Worm (Caenorhabditis elegans) whole organism, L1 larva: Measurements from ENCODE around the gene srg-26.

Experiments used
- C04F5.9 ChIP-seq: sonication (generic microtip); optimal IDR thresholded peaks from 2 replicates; lab custom pipeline; 2016; ENCODE audit warnings: missing genetic modification characterization, missing compliant biosample characterization
- C34B4.2 ChIP-seq: sonication (generic microtip); optimal IDR thresholded peaks from 2 replicates; lab custom pipeline; 2017; ENCODE audit warnings: mild to moderate bottlenecking, missing genetic modification characterization, missing compliant biosample characterization
- F16B12.6 ChIP-seq: fragments of 150-350 bp; optimal IDR thresholded peaks from 2 replicates; lab custom pipeline; 2014; ENCODE audit warnings: missing biosample characterization, missing genetic modification characterization
- Y116A8C.19 ChIP-seq: sonication (generic microtip); optimal IDR thresholded peaks from 2 replicates; lab custom pipeline; 2016; ENCODE audit warnings: missing compliant biosample characterization, missing genetic modification characterization, borderline replicate concordance
- aha-1 ChIP-seq: fragments of 150-350 bp; optimal IDR thresholded peaks from 2 replicates; lab custom pipeline; 2014; ENCODE audit warnings: missing biosample characterization, missing genetic modification characterization
- ama-1 ChIP-seq: fragments of 150-350 bp; optimal IDR thresholded peaks from 2 replicates; lab custom pipeline; 2014
- ceh-90 ChIP-seq: sonication (generic microtip); optimal IDR thresholded peaks from 2 replicates; lab custom pipeline; 2016; ENCODE audit warnings: missing genetic modification characterization, missing compliant biosample characterization
- ces-1 ChIP-seq: fragments of 150-350 bp; optimal IDR thresholded peaks from 2 replicates; lab custom pipeline; 2014; ENCODE audit warnings: missing biosample characterization, missing genetic modification reagents, missing genetic modification characterization
- dsc-1 ChIP-seq: sonication (generic microtip); optimal IDR thresholded peaks from 2 replicates; lab custom pipeline; 2016; ENCODE audit warnings: mild to moderate bottlenecking, missing genetic modification characterization, missing compliant biosample characterization
- efl-1 ChIP-seq, 4 experiments: fragments of 150-350 bp; optimal IDR thresholded peaks in 3 of 4; peaks in 1 of 4; 1 replicate in 1 of 4; 2 replicates in 3 of 4; lab custom pipeline; 2014; ENCODE audit warnings: missing biosample characterization in 2 of 4, missing genetic modification characterization in 2 of 4, missing genetic modification reagents in 2 of 4
- efl-3 ChIP-seq: fragments of 200-800 bp; sonication (Bioruptor generic); optimal IDR thresholded peaks from 2 replicates; lab custom pipeline; 2018; ENCODE audit warnings: mild to moderate bottlenecking, missing genetic modification characterization, missing compliant biosample characterization
- egl-27 ChIP-seq, 2 experiments: fragments of 150-350 bp in 1 of 2; sonication (generic microtip); optimal IDR thresholded peaks; 3 replicates each; lab custom pipeline; 2017 to 2018; ENCODE audit warnings: missing biosample characterization in 2 of 2, missing genetic modification characterization in 2 of 2, missing genetic modification reagents in 2 of 2
- ets-5 ChIP-seq: fragments of 200-800 bp; sonication (Bioruptor generic); IDR thresholded peaks from 2 replicates; pipeline ENCODE4 v1.3.6; 2022; ENCODE audit warnings: missing genetic modification characterization, missing compliant biosample characterization
- fkh-10 ChIP-seq: sonication (generic microtip); optimal IDR thresholded peaks from 2 replicates; lab custom pipeline; 2017; ENCODE audit warnings: missing biosample characterization, missing genetic modification reagents, missing genetic modification characterization
- fkh-4 ChIP-seq: sonication (generic microtip); optimal IDR thresholded peaks from 2 replicates; lab custom pipeline; 2016; ENCODE audit warnings: missing compliant biosample characterization, missing genetic modification characterization, borderline replicate concordance
- fkh-8 ChIP-seq: sonication (generic microtip); optimal IDR thresholded peaks from 2 replicates; lab custom pipeline; 2016; ENCODE audit warnings: mild to moderate bottlenecking, missing genetic modification characterization, missing compliant biosample characterization
- grh-1 ChIP-seq: fragments of 200-800 bp; sonication (Bioruptor generic); IDR thresholded peaks from 2 replicates; pipeline ENCODE4 v1.3.6; 2022; ENCODE audit warnings: missing genetic modification reagents, missing genetic modification characterization, missing compliant biosample characterization
- hlh-17 ChIP-seq: fragments of 200-800 bp; sonication (Bioruptor generic); optimal IDR thresholded peaks from 2 replicates; lab custom pipeline; 2018; ENCODE audit warnings: missing genetic modification characterization, mild to moderate bottlenecking, missing compliant biosample characterization, moderate library complexity, borderline replicate concordance
- hlh-4 ChIP-seq: sonication (generic microtip); optimal IDR thresholded peaks from 2 replicates; lab custom pipeline; 2016; ENCODE audit warnings: mild to moderate bottlenecking, missing genetic modification characterization, missing compliant biosample characterization
- jun-1 ChIP-seq: fragments of 150-350 bp; optimal IDR thresholded peaks from 2 replicates; lab custom pipeline; 2014; ENCODE audit warnings: missing biosample characterization, missing genetic modification reagents, missing genetic modification characterization
- lin-39 ChIP-seq: fragments of 150-350 bp; optimal IDR thresholded peaks from 2 replicates; lab custom pipeline; 2014; ENCODE audit warnings: missing biosample characterization, missing genetic modification reagents, missing genetic modification characterization
- lsy-2 ChIP-seq, 2 experiments: fragments of 150-350 bp; optimal IDR thresholded peaks; 2 replicates each; lab custom pipeline; 2014; ENCODE audit warnings: missing biosample characterization in 2 of 2, missing genetic modification characterization in 2 of 2
- mdl-1 ChIP-seq, 2 experiments: fragments of 150-350 bp; optimal IDR thresholded peaks; 2 replicates each; lab custom pipeline; 2014 to 2017; ENCODE audit warnings: missing biosample characterization in 2 of 2, missing genetic modification characterization in 2 of 2, inconsistent platforms in 1 of 2
- nhr-12 ChIP-seq: sonication (generic microtip); optimal IDR thresholded peaks from 2 replicates; lab custom pipeline; 2017; ENCODE audit warnings: missing biosample characterization, missing genetic modification characterization
- nhr-19 ChIP-seq: fragments of 200-800 bp; sonication (Bioruptor generic); conservative IDR thresholded peaks from 2 replicates; pipeline ENCODE4 v1.3.6; 2022; ENCODE audit warnings: missing genetic modification characterization, missing compliant biosample characterization
- nhr-47 ChIP-seq: sonication (generic microtip); optimal IDR thresholded peaks from 2 replicates; lab custom pipeline; 2016; ENCODE audit warnings: mild to moderate bottlenecking, missing genetic modification characterization, moderate library complexity, missing compliant biosample characterization
- nhr-71 ChIP-seq: sonication (generic microtip); optimal IDR thresholded peaks from 2 replicates; lab custom pipeline; 2016; ENCODE audit warnings: mild to moderate bottlenecking, missing genetic modification characterization, moderate library complexity, missing compliant biosample characterization
- nhr-77 ChIP-seq: fragments of 150-350 bp; optimal IDR thresholded peaks from 2 replicates; lab custom pipeline; 2014; ENCODE audit warnings: missing biosample characterization, missing genetic modification characterization
- pqm-1 ChIP-seq: sonication (generic microtip); optimal IDR thresholded peaks from 3 replicates; lab custom pipeline; 2017; ENCODE audit warnings: missing biosample characterization, missing genetic modification characterization
- rnt-1 ChIP-seq: sonication (generic microtip); optimal IDR thresholded peaks from 2 replicates; lab custom pipeline; 2016; ENCODE audit warnings: mild to moderate bottlenecking, missing genetic modification characterization, moderate library complexity, missing compliant biosample characterization
- sox-4 ChIP-seq: sonication (generic microtip); optimal IDR thresholded peaks from 2 replicates; lab custom pipeline; 2016; ENCODE audit warnings: missing genetic modification characterization, missing compliant biosample characterization
- unc-130 ChIP-seq: fragments of 150-350 bp; optimal IDR thresholded peaks from 2 replicates; lab custom pipeline; 2017; ENCODE audit warnings: missing biosample characterization, missing genetic modification characterization, inconsistent platforms
- unc-30 ChIP-seq: sonication (generic microtip); optimal IDR thresholded peaks from 2 replicates; lab custom pipeline; 2017; ENCODE audit warnings: missing biosample characterization, missing genetic modification characterization
- unc-62 ChIP-seq: fragments of 150-350 bp; optimal IDR thresholded peaks from 2 replicates; lab custom pipeline; 2014; ENCODE audit warnings: missing biosample characterization, missing genetic modification reagents, missing genetic modification characterization
- unc-86 ChIP-seq: sonication (generic microtip); optimal IDR thresholded peaks from 2 replicates; lab custom pipeline; 2016; ENCODE audit warnings: missing genetic modification characterization, missing compliant biosample characterization
- vab-15 ChIP-seq: sonication (generic microtip); optimal IDR thresholded peaks from 2 replicates; lab custom pipeline; 2017; ENCODE audit warnings: missing genotype, mild to moderate bottlenecking, missing genetic modification characterization, missing compliant biosample characterization
- zip-4 ChIP-seq: fragments of 200-800 bp; sonication (Bioruptor generic); optimal IDR thresholded peaks from 2 replicates; lab custom pipeline; 2018; ENCODE audit warnings: mild to moderate bottlenecking, missing genetic modification characterization, moderate library complexity, missing compliant biosample characterization

srg-26 gene

DNA sequence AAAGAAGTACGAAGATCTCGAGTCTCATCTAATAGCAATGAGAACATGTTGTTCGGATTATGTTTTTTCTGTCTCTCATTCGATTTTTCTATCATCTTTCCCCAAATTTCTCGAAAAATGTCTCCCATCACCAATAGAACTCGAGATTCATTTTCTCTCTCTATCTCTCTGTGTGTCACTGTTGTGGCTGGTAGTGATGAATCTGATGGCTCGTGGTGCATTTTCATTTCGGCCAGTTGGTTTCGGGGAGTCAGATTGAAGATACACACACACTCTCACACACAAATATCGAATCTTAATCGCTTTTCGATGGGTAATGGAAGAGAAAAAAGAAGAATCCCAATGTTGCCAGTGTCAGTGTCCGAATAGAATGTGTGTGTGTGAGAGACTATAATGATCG is 35.1 kb upstream of the srg-26 start (continued):
- TF ChIP-seq aha-1 (no peak), nhr-12 (tag; lab: Kevin White, UChicago) (no peak), unc-130 (tag; lab: Kevin White, UChicago) (peak; percentile 3), grh-1 (GFP tag; lab: Robert Waterston, UW) (no peak), hlh-17 (no peak), rnt-1 (tag; lab: Kevin White, UChicago) (peak; percentile 40), fkh-4 (tag; lab: Kevin White, UChicago) (peak; percentile 53), C34B4.2 (tag; lab: Kevin White, UChicago) (no peak), vab-15 (tag; lab: Kevin White, UChicago) (no peak), unc-62 (GFP tag; lab: Kevin White, UChicago) (no peak), ces-1 (GFP tag; lab: Kevin White, UChicago) (no peak), hlh-4 (tag; lab: Kevin White, UChicago) (no peak), pqm-1 (tag; lab: Kevin White, UChicago) (no peak), jun-1 (tag; lab: Kevin White, UChicago) (no peak), egl-27 (tag; optimal IDR thresholded peaks at IDR 0.05; lab: Kevin White, UChicago) (no peak), nhr-47 (no peak), fkh-10 (GFP tag; lab: Kevin White, UChicago) (no peak), nhr-71 (tag; lab: Kevin White, UChicago) (peak; percentile 72), efl-1 (optimal IDR thresholded peaks at IDR 0.05; lab: Kevin White, UChicago) (peak in 1 of 2 experiments; percentile 9), efl-1 (GFP tag; optimal IDR thresholded peaks at IDR 0.05 in 1 of 2; lab: Kevin White, UChicago) (no peak), mdl-1 (tag; optimal IDR thresholded peaks at IDR 0.05; lab: Kevin White, UChicago) (peak in 1 of 2 experiments; percentile 56), lin-39 (tag; lab: Kevin White, UChicago) (no peak), lsy-2 (tag; optimal IDR thresholded peaks at IDR 0.05; lab: Kevin White, UChicago) (peak in 1 of 2 experiments; percentile 55)
- TF ChIP-seq, all 84 proteins: peak for 14

DNA sequence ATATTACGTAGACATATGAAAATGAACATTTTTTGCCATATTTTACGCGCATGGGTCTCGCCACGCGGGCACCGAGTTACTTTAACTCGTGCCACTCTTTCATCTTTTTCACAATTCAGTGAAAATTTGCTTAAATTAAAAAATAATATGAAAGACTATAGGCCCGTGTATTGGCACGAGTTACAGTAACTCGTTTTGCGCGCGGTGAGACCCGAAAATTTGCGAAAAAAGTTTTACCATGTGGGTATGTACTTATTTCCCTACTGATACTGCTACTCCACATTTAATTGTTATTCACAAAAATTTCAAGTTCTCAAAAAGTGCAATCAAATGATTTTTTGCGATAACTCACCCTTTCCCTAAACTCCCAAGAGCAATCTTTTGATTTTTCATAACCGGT is 33.3 kb upstream of the srg-26 start:
- TF ChIP-seq nhr-77 (tag; lab: Kevin White, UChicago) (no peak), ces-1 (GFP tag; lab: Kevin White, UChicago) (no peak), Y116A8C.19 (tag; lab: Kevin White, UChicago) (no peak)

DNA sequence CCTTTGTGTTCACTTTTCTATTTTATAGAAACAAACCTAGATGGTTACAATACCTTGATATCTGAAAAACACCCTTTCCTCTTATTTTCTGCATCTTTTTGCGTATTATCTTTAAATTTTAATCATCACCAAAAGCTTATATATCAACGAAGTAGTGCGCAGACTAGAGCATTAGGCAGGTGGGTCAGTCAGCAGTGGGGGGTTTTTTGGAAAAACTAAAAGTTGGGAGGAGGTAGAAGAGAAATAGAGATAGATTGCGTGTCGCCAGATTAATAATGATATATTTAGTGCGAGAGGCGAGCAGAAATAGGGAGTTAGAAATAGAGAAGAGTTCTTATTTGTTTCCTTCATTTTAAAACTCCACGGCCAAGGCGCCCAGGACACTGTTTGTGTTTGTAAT is 29.8 kb upstream of the srg-26 start:
- TF ChIP-seq grh-1 (GFP tag; lab: Robert Waterston, UW) (no peak), efl-3 (GFP tag; lab: Kevin White, UChicago) (no peak), ama-1 (lab: Kevin White, UChicago) (no peak), unc-30 (no peak), sox-4 (tag; lab: Kevin White, UChicago) (no peak), nhr-71 (tag; lab: Kevin White, UChicago) (no peak), ets-5 (GFP tag; lab: Robert Waterston, UW) (no peak), jun-1 (tag; lab: Kevin White, UChicago) (no peak), F16B12.6 (tag; lab: Kevin White, UChicago) (no peak), C04F5.9 (tag; lab: Kevin White, UChicago) (no peak), nhr-19 (GFP tag; lab: Robert Waterston, UW) (no peak), unc-86 (no peak), dsc-1 (tag; lab: Kevin White, UChicago) (peak; percentile 27), fkh-8 (tag; lab: Kevin White, UChicago) (peak; percentile 59), ceh-90 (tag; lab: Kevin White, UChicago) (no peak), lsy-2 (tag; optimal IDR thresholded peaks at IDR 0.05; lab: Kevin White, UChicago) (no peak)

DNA sequence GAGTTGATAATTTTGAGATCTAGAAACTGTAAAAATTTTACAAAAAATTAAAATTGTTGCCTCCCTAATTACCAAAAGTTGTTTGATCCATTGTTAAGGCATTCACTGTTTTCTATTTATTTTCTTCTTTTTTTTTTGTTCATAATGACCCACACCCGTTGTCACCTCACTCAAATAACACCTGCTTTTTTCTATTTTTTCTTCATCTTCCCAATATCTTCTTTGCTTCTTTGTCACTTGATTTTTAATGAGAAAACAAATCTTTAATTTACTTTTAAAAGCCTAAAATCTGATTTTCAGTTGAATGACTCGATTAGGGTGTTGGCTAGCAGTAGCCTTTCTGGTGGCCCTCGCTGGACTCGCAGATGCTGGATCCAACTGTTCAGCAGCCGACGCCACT is 27.7 kb upstream of the srg-26 start, which contains the start of gene ncx-2:
TSS of gene ncx-2 (plus strand) at position 301 of the 400 bp plus-strand sequence.
- TF ChIP-seq C04F5.9 (tag; lab: Kevin White, UChicago) (no peak), nhr-47 (no peak), zip-4 (no peak), fkh-4 (tag; lab: Kevin White, UChicago) (no peak), sox-4 (tag; lab: Kevin White, UChicago) (no peak)
